Fruit fly (Drosophila melanogaster) Kc167 (cell line): ENCODE results near the gene CG10750.

Source experiments
- Myc ChIP-seq: fragments of >200 bp; optimal IDR thresholded peaks from 2 replicates; lab custom pipeline; 2017; ENCODE audit warnings: missing external identifiers
- Sin3A ChIP-seq: fragments of >200 bp; optimal IDR thresholded peaks from 2 replicates; lab custom pipeline; 2018; ENCODE audit warnings: missing external identifiers

DNA sequence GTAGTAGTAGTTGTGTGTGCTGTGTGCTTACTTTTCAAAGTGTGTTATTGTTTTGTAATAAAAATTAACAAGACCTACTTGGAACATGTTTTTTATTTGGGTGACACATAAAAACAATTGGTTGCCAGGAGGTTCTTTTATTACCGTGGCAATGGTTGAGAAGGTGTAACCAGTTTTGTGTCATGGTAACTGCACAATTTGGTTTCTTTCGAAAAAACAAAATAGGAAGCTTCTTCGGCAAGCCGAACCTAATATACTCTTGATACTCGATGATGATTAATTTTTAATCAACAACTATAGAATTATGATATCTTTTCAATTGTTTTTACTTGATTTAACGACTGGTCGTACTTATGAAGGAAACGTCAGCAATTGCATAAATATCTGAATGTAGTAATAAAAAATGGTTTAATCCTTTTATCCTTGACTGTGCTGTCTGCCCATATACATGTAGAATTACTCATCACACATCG, at the start of gene CG10750, which contains the start of gene CG17564:
- no peak for TF ChIP-seq Sin3A (lab: Kevin White, UChicago)
- no peak for TF ChIP-seq Myc
